Worm (Caenorhabditis elegans) whole organism, L2 larva: ENCODE measurements around the gene F53B3.5.

Experiments used
- C34F6.9 ChIP-seq: fragments of 150-350 bp; optimal IDR thresholded peaks from 2 replicates; lab custom pipeline; 2014; ENCODE audit warnings: missing biosample characterization, missing genetic modification characterization
- fos-1 ChIP-seq: fragments of 150-350 bp; optimal IDR thresholded peaks from 2 replicates; lab custom pipeline; 2014; ENCODE audit warnings: missing biosample characterization, missing genetic modification characterization
- gmeb-1 ChIP-seq: fragments of 150-350 bp; optimal IDR thresholded peaks from 2 replicates; lab custom pipeline; 2014; ENCODE audit warnings: missing biosample characterization, missing genetic modification characterization
- nhr-11 ChIP-seq: fragments of 150-350 bp; optimal IDR thresholded peaks from 2 replicates; lab custom pipeline; 2014; ENCODE audit warnings: missing biosample characterization, missing genetic modification characterization
- nhr-237 ChIP-seq: fragments of 150-350 bp; optimal IDR thresholded peaks from 2 replicates; lab custom pipeline; 2014; ENCODE audit warnings: missing biosample characterization, missing genetic modification characterization
- unc-62 ChIP-seq: fragments of 150-350 bp; optimal IDR thresholded peaks from 2 replicates; lab custom pipeline; 2014; ENCODE audit warnings: missing biosample characterization, missing genetic modification reagents, missing genetic modification characterization

DNA sequence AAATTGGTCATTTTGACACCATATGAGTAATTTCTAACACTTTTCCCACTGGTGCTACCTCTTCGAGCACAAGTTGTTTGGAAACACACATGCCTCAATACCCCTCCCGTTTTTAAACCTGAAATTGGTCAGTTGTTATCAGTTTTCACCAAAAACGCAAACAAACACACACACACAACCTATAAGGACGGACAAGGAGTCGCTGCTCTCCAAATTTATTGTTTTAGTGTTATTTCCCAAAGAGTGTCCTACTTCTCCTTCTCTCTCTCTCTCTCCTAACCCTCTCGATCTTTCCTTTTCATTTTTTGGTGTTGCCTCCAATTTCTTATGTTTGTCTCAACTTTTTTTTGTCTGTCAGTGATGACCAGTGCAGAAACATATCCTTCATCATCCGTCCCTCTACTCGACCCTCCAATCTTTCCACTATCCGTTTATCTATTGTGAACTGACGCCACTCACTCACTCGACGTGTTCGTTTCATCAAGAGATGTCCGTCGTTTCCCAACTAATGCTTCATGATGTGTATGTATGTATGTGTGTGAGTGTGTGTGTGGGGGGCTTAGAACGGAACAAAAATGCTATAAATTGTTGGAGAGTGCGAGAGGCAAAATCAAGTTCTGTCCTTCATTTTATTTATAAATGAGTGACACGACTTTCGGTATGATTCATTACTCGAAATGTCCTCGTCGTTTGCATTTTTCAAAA is 24.5 kb upstream of the F53B3.5 start:
- TF ChIP-seq fos-1 (tag; lab: Kevin White, UChicago): peak; percentile 19
- TF ChIP-seq unc-62: no peak
- no peak for TF ChIP-seq gmeb-1 (tag; lab: Kevin White, UChicago)
- TF ChIP-seq nhr-11: no peak
- TF ChIP-seq C34F6.9 (tag; lab: Kevin White, UChicago): no peak
- no peak for TF ChIP-seq nhr-237
